Worm (Caenorhabditis elegans) whole organism, L3 larva: ENCODE measurements around the gene igdb-2.
A peak's percentile ranks its signal among the peaks of the same experiment; 100 is the strongest.

Experiments used
- ZK546.5 ChIP-seq: sonication (generic microtip); optimal IDR thresholded peaks from 2 replicates; lab custom pipeline; 2017; ENCODE audit warnings: missing biosample characterization, missing genetic modification characterization
- aly-2 ChIP-seq: fragments of 150-350 bp; optimal IDR thresholded peaks from 2 replicates; lab custom pipeline; 2014; ENCODE audit warnings: missing biosample characterization, missing genetic modification characterization
- ama-1 ChIP-seq: fragments of 150-350 bp; optimal IDR thresholded peaks from 2 replicates; lab custom pipeline; 2018
- ceh-16 ChIP-seq: sonication (generic microtip); optimal IDR thresholded peaks from 2 replicates; lab custom pipeline; 2017; ENCODE audit warnings: missing biosample characterization, missing genetic modification characterization
- ceh-28 ChIP-seq: fragments of 150-350 bp; optimal IDR thresholded peaks from 2 replicates; lab custom pipeline; 2014; ENCODE audit warnings: missing biosample characterization, missing genetic modification reagents, missing genetic modification characterization
- ceh-82 ChIP-seq: fragments of 150-350 bp; optimal IDR thresholded peaks from 2 replicates; lab custom pipeline; 2014; ENCODE audit warnings: missing biosample characterization, missing genetic modification characterization
- ceh-9 ChIP-seq: sonication (generic microtip); optimal IDR thresholded peaks from 2 replicates; lab custom pipeline; 2018; ENCODE audit warnings: missing biosample characterization, missing genetic modification characterization
- daf-12 ChIP-seq: fragments of 150-350 bp; optimal IDR thresholded peaks from 2 replicates; lab custom pipeline; 2014; ENCODE audit warnings: missing biosample characterization, missing genetic modification reagents, missing genetic modification characterization
- egl-27 ChIP-seq: sonication (generic microtip); optimal IDR thresholded peaks from 4 replicates; lab custom pipeline; 2017; ENCODE audit warnings: missing biosample characterization, missing genetic modification reagents, missing genetic modification characterization
- egl-5 ChIP-seq: fragments of 150-350 bp; optimal IDR thresholded peaks from 2 replicates; lab custom pipeline; 2017; ENCODE audit warnings: missing biosample characterization, missing genetic modification reagents, missing genetic modification characterization, inconsistent platforms
- elt-3 ChIP-seq, 3 experiments: fragments of 150-350 bp in 1 of 3; sonication (generic microtip) in 2 of 3; optimal IDR thresholded peaks; 2 replicates in 2 of 3; 4 replicates in 1 of 3; lab custom pipeline; 2014 to 2017; ENCODE audit warnings: missing biosample characterization in 3 of 3, missing genetic modification characterization in 3 of 3
- eor-1 ChIP-seq, 2 experiments: fragments of 150-350 bp; optimal IDR thresholded peaks; 2 replicates each; lab custom pipeline; 2014 to 2018; ENCODE audit warnings: missing biosample characterization in 2 of 2, missing genetic modification characterization in 2 of 2
- fkh-10 ChIP-seq: sonication (generic microtip); optimal IDR thresholded peaks from 2 replicates; lab custom pipeline; 2017; ENCODE audit warnings: missing biosample characterization, missing genetic modification reagents, missing genetic modification characterization
- fos-1 ChIP-seq: fragments of 150-350 bp; optimal IDR thresholded peaks from 2 replicates; lab custom pipeline; 2014; ENCODE audit warnings: missing biosample characterization, missing genetic modification characterization
- jun-1 ChIP-seq: fragments of 150-350 bp; optimal IDR thresholded peaks from 2 replicates; lab custom pipeline; 2014; ENCODE audit warnings: missing biosample characterization, missing genetic modification reagents, missing genetic modification characterization
- lin-39 ChIP-seq: fragments of 150-350 bp; optimal IDR thresholded peaks from 2 replicates; lab custom pipeline; 2018; ENCODE audit warnings: missing biosample characterization, missing genetic modification reagents, missing genetic modification characterization
- lsy-12 ChIP-seq: sonication (generic microtip); optimal IDR thresholded peaks from 2 replicates; lab custom pipeline; 2016; ENCODE audit warnings: mild to moderate bottlenecking, missing genetic modification characterization, missing compliant biosample characterization
- nhr-11 ChIP-seq: fragments of 150-350 bp; optimal IDR thresholded peaks from 2 replicates; lab custom pipeline; 2014; ENCODE audit warnings: missing biosample characterization, missing genetic modification characterization
- nhr-23 ChIP-seq: fragments of 150-350 bp; optimal IDR thresholded peaks from 2 replicates; lab custom pipeline; 2014; ENCODE audit warnings: missing biosample characterization, missing genetic modification reagents, missing genetic modification characterization
- nhr-25 ChIP-seq: sonication (generic microtip); optimal IDR thresholded peaks from 2 replicates; lab custom pipeline; 2017; ENCODE audit warnings: missing biosample characterization, missing genetic modification characterization
- nhr-28 ChIP-seq: fragments of 150-350 bp; optimal IDR thresholded peaks from 2 replicates; lab custom pipeline; 2014; ENCODE audit warnings: missing biosample characterization, missing genetic modification characterization
- nhr-43 ChIP-seq: sonication (generic microtip); optimal IDR thresholded peaks from 2 replicates; lab custom pipeline; 2016; ENCODE audit warnings: mild to moderate bottlenecking, missing genetic modification characterization, missing compliant biosample characterization; ENCODE audit not compliant: poor library complexity, severe bottlenecking
- nhr-76 ChIP-seq: fragments of 150-350 bp; sonication (generic microtip); optimal IDR thresholded peaks from 5 replicates; lab custom pipeline; 2014; ENCODE audit warnings: missing biosample characterization, missing genetic modification characterization
- pha-4 ChIP-seq: fragments of 150-350 bp; optimal IDR thresholded peaks from 2 replicates; lab custom pipeline; 2014; ENCODE audit warnings: missing biosample characterization, missing genetic modification reagents, missing genetic modification characterization
- pqm-1 ChIP-seq: fragments of 150-350 bp; optimal IDR thresholded peaks from 2 replicates; lab custom pipeline; 2017; ENCODE audit warnings: missing biosample characterization, missing genetic modification characterization, inconsistent platforms
- sea-2 ChIP-seq: fragments of 150-350 bp; sonication (generic microtip); optimal IDR thresholded peaks from 4 replicates; lab custom pipeline; 2014; ENCODE audit warnings: missing biosample characterization, missing genetic modification reagents, missing genetic modification characterization
- skn-1 ChIP-seq: fragments of 150-350 bp; optimal IDR thresholded peaks from 2 replicates; lab custom pipeline; 2014; ENCODE audit warnings: missing biosample characterization, missing genetic modification characterization
- snpc-4 ChIP-seq: fragments of 150-350 bp; optimal IDR thresholded peaks from 2 replicates; lab custom pipeline; 2014; ENCODE audit warnings: missing biosample characterization, missing genetic modification characterization
- tbx-2 ChIP-seq: sonication (generic microtip); optimal IDR thresholded peaks from 2 replicates; lab custom pipeline; 2016; ENCODE audit warnings: mild to moderate bottlenecking, missing genetic modification characterization, missing compliant biosample characterization
- unc-39 ChIP-seq: sonication (generic microtip); optimal IDR thresholded peaks from 4 replicates; lab custom pipeline; 2017; ENCODE audit warnings: missing biosample characterization, missing genetic modification characterization
- zag-1 ChIP-seq: fragments of 150-350 bp; optimal IDR thresholded peaks from 2 replicates; lab custom pipeline; 2014; ENCODE audit warnings: missing biosample characterization, missing genetic modification characterization
- ztf-11 ChIP-seq: fragments of 150-350 bp; optimal IDR thresholded peaks from 2 replicates; lab custom pipeline; 2014; ENCODE audit warnings: missing biosample characterization, missing genetic modification characterization
- ztf-4 ChIP-seq: fragments of 150-350 bp; optimal IDR thresholded peaks from 2 replicates; lab custom pipeline; 2014; ENCODE audit warnings: missing biosample characterization, missing genetic modification characterization

The igdb-2 gene

DNA sequence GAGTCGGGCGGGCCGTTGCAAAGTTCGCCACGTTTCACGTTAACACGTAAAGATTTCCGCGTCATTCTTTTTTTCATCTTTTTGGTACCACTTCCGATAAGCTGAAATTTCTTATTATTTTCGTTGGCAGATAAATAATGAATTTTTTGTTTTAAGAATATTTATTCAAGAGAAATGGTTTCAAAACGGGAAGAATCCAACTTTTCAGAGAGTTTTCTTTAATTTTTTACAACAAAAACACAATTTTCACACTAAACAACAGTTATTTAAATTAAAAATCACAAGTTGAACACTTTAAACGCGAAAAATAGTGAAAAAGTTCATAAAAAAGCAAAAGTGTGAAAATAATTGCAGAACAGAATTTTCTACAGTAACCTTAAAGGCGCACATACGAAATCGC is 14.3 kb upstream of the igdb-2 start, which contains the start of gene spe-44:
TSS of gene spe-44 (minus strand) at position 101 of the 400 bp plus-strand sequence.
- no peak for TF ChIP-seq tbx-2 (tag; lab: Kevin White, UChicago)
- no peak for TF ChIP-seq ZK546.5 (tag; lab: Kevin White, UChicago)
- no peak for TF ChIP-seq elt-3 (tag; optimal IDR thresholded peaks at IDR 0.05; lab: Kevin White, UChicago)

- TF ChIP-seq nhr-28 (tag; lab: Kevin White, UChicago) (no peak), pha-4 (tag; lab: Kevin White, UChicago) (no peak), zag-1 (no peak), fkh-10 (GFP tag; lab: Kevin White, UChicago) (no peak), sea-2 (GFP tag; lab: Kevin White, UChicago) (no peak), egl-5 (tag; lab: Kevin White, UChicago) (no peak), fos-1 (tag; lab: Kevin White, UChicago) (no peak), egl-27 (tag; lab: Kevin White, UChicago) (no peak)
Measured at ce11 chrIV:12454750-12455149, 13.7 kb upstream of the igdb-2 start, which contains the start of gene smz-1. smz-1 (plus strand) TSS chrIV:12455050.

- TF ChIP-seq ztf-11 (tag; lab: Kevin White, UChicago) = no peak
- no peak for TF ChIP-seq nhr-43
- TF ChIP-seq nhr-11 = no peak
- no peak for TF ChIP-seq ceh-82 (tag; lab: Kevin White, UChicago)
- no peak for TF ChIP-seq ZK546.5 (tag; lab: Kevin White, UChicago)
- TF ChIP-seq ztf-4 (tag; lab: Kevin White, UChicago) = no peak
- no peak for TF ChIP-seq ceh-16 (tag; lab: Kevin White, UChicago)
- no peak for TF ChIP-seq ceh-9 (tag; lab: Kevin White, UChicago)
- no peak for TF ChIP-seq snpc-4 (tag; lab: Kevin White, UChicago)
- TF ChIP-seq skn-1 = no peak
- TF ChIP-seq egl-27 (tag; lab: Kevin White, UChicago) = no peak
- TF ChIP-seq pha-4 (tag; lab: Kevin White, UChicago) = no peak
- no peak for TF ChIP-seq nhr-25 (tag; lab: Kevin White, UChicago)
- no peak for TF ChIP-seq ceh-28 (tag; lab: Kevin White, UChicago)
- no peak for TF ChIP-seq lin-39 (tag; lab: Kevin White, UChicago)
- TF ChIP-seq eor-1 (tag; optimal IDR thresholded peaks at IDR 0.05; lab: Kevin White, UChicago) = no peak
- no peak for TF ChIP-seq egl-5 (tag; lab: Kevin White, UChicago)
- TF ChIP-seq jun-1 = no peak
- TF ChIP-seq fos-1 (tag; lab: Kevin White, UChicago) = no peak
Measured at ce11 chrIV:12456613-12457012, 11.8 kb upstream of the igdb-2 start, which contains the start of gene C25G4.7. C25G4.7 (plus strand) TSS chrIV:12456913.

ce11 chrIV:12463370-12463769 is 5.1 kb upstream of the igdb-2 start, which contains the start of gene C25G4.8:
C25G4.8 (minus strand) TSS chrIV:12463470.
- no peak for TF ChIP-seq unc-39 (tag; lab: Kevin White, UChicago)
- TF ChIP-seq pqm-1 (tag; lab: Kevin White, UChicago) = no peak
- no peak for TF ChIP-seq ama-1 (lab: Kevin White, UChicago)
- TF ChIP-seq ztf-11 (tag; lab: Kevin White, UChicago) = no peak
- no peak for TF ChIP-seq ceh-28 (tag; lab: Kevin White, UChicago)
- TF ChIP-seq snpc-4 (tag; lab: Kevin White, UChicago) = no peak
- TF ChIP-seq nhr-76 = no peak
- TF ChIP-seq aly-2 (tag; lab: Kevin White, UChicago) = no peak
- TF ChIP-seq fkh-10 (GFP tag; lab: Kevin White, UChicago) = no peak

ce11 chrIV:12464822-12465221 is 3.6 kb upstream of the igdb-2 start:
- TF ChIP-seq lin-39 (tag; lab: Kevin White, UChicago) = peak; percentile 33
- TF ChIP-seq skn-1 = no peak
- no peak for TF ChIP-seq daf-12
- TF ChIP-seq fkh-10 (GFP tag; lab: Kevin White, UChicago) = peak; percentile 67
- TF ChIP-seq, all 47 proteins: peak for 2

DNA sequence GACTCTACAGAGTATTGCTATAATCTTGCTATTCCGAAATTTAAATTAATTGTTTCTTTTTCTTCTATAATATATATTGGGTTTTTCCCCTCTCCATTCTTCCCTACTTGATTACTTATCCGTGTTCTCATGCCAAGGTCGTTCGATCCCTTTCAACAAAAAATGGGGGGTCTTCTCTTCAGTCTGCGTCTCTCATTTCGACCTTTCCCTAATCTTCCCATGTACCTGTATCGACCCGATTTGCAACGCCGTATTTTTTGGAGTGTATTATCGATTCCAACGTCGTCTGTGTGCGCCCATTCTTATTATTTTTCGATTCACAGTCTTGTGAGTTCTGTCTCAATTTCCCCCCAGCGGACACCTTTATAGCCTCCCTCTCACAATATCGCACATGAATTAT is 698 bp upstream of the igdb-2 start:
- TF ChIP-seq ceh-28 (tag; lab: Kevin White, UChicago) (peak; percentile 57), nhr-23 (tag; lab: Kevin White, UChicago) (peak; percentile 24), nhr-25 (tag; lab: Kevin White, UChicago) (peak; percentile 53), lsy-12 (tag; lab: Kevin White, UChicago) (no peak)
